Fruit fly (Drosophila melanogaster): Measurements from ENCODE around the gene HGTX.

Gene HGTX

dm6 chr3L:14536042-14536684 is 63.2 kb downstream of the HGTX start, which contains the start of the genes bbg and CG43246:
bbg (minus strand) TSS chr3L:14536276.
CG43246 (plus strand) TSS chr3L:14536634.
- TF ChIP-seq CTCF (optimal IDR thresholded peaks at IDR 0.05) (no peak), CG8478 (optimal IDR thresholded peaks at IDR 0.05) (no peak)

- no peak for TF ChIP-seq CTCF (optimal IDR thresholded peaks at IDR 0.05)
- TF ChIP-seq CG8478 (optimal IDR thresholded peaks at IDR 0.05), result no peak
These were observed 64.7 kb downstream of the HGTX start for dm6 chr3L:14534619-14535018.
